Worm (Caenorhabditis elegans): ENCODE results near the gene grl-14.
A peak's percentile ranks its signal among the peaks of the same experiment; 100 is the strongest.

DNA sequence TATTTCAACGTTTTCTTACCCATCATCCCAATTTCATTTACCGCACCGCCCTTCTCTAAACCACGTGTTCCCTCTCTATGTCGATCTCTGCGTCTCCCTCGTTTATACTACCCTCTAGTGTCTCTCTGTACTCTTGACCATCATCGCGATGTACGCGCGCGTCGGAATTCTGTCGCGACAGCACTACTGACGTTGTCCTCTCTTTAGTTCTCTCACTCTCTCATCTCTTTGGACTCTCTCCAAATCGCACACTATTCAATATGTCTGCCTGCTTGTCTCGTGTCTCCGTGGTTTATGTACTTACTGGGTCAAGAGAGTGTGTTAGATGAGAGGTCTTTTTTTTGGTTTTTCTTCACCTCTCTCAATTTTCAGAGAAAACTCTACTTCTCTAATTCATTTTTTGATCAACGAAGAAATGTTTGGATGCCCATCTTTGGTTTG is 47.1 kb upstream of the grl-14 start:
- peak in 1 of 3 experiments; percentile 33 for TF ChIP-seq elt-3 (tag; optimal IDR thresholded peaks at IDR 0.05)
- no peak for TF ChIP-seq aly-2 (tag; optimal IDR thresholded peaks at IDR 0.05)
- peak; percentile 81 for TF ChIP-seq fkh-10 (GFP tag; optimal IDR thresholded peaks at IDR 0.05)
- TF ChIP-seq ztf-11 (tag; optimal IDR thresholded peaks at IDR 0.05), result no peak
- no peak for TF ChIP-seq nhr-237 (tag; optimal IDR thresholded peaks at IDR 0.05)
- peak; percentile 36 for TF ChIP-seq zag-1 (tag; optimal IDR thresholded peaks at IDR 0.05)
- TF ChIP-seq tbx-2 (tag; optimal IDR thresholded peaks at IDR 0.05), result peak; percentile 89
- peak; percentile 91 for TF ChIP-seq skn-1 (tag; optimal IDR thresholded peaks at IDR 0.05)
- peak; percentile 84 for TF ChIP-seq pqm-1 (tag; optimal IDR thresholded peaks at IDR 0.05)
- peak; percentile 76 for TF ChIP-seq snpc-4 (tag; optimal IDR thresholded peaks at IDR 0.05)
- TF ChIP-seq R02D3.7 (tag; optimal IDR thresholded peaks at IDR 0.05), result peak; percentile 78
- TF ChIP-seq mdl-1 (tag; optimal IDR thresholded peaks at IDR 0.05), result peak; percentile 98
- TF ChIP-seq egl-27 (tag; optimal IDR thresholded peaks at IDR 0.05), result peak; percentile 76
- TF ChIP-seq lin-39 (tag; optimal IDR thresholded peaks at IDR 0.05), result peak; percentile 99
